Fruit fly (Drosophila melanogaster) ovary, adult (tissue): ENCODE data around the gene CG10011.

Experiments used
- CG17801 ChIP-seq: fragments of 200-800 bp; optimal IDR thresholded peaks from 2 replicates; lab custom pipeline; 2019; ENCODE audit warnings: missing biosample characterization, mild to moderate bottlenecking, missing genetic modification characterization, moderate library complexity; ENCODE audit not compliant: partially characterized antibody

The CG10011 gene

DNA sequence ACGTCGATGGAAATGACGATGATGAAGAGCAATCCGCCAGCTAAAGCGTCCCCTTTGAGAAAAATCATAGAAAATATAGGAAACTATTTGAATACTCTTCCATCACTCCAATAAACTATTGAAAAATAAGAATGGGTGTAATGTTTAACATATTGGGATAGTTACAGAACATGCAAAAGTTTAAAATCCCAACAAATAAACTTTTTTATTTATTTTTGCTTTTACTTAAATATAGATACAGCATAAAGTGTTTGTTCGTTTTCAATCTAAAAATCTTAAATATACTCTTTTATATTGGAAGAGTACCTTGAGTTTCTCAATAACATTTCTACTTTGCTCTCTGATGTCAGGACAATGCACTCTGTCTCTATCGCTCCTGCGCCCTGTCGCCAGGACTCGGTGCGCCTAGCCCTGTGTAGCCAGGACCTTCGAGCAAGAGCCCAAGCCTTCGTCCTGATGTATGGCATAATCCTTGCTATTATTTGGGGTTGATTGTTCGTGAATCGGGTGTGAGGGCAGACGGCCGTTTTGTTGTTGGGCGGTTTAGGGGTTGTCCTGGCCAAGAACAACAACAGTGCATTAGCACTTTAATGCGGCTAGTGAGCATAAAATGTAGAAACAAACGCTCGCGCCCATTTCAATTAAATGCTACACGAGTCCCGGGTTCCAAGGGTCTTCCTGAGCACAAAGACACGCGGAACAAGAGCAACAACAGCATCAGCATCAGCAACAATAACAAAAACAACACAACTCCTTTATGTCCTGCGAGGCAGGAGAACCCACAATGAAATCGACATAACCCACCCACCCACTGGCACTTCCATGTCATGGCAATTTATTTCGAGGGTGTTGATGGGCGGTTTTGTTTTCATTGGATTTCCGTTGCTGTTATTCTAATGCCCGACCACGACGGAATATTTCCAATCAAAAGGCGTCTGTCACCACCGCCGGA lies 61.9 kb downstream of the CG10011 start:
- TF ChIP-seq CG17801 (GFP tag; lab: Kevin White, UChicago), result no peak

- TF ChIP-seq CG17801 (GFP tag; lab: Kevin White, UChicago), result no peak
These were observed 64.1 kb downstream of the CG10011 start for dm6 chr3R:28570805-28571204.

DNA sequence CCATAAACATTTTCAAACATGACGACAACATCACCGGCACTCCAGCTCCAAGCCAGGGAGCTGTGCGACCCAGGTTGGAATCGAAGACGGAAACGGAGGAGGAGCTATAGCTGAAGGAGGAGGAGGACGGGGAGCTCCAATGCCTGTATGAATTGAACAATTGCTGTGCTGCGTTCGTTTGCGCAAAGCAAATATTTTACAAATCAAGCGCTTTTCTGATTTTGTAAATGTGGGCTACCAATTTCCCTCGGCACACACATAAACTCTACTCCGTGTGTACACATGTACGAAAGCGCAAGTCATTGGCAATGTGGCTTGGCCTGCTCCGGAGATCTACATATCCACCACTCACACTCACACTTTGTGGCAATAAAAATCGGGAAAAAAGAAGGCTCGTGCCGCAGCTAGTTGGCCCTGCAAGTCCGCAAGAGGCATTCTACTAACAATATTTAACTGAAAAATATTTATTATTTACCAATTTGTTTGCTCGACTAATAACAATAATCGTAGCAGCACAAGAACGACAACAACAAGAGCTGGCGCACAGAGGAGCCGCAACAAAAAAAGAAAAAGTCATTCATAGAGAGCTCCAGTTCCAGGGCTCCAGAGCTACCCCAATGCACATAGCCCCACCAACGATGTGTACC lies 65.2 kb downstream of the CG10011 start:
- no peak for TF ChIP-seq CG17801 (GFP tag; lab: Kevin White, UChicago)

dm6 chr3R:28568095-28568750 lies 66.7 kb downstream of the CG10011 start:
- no peak for TF ChIP-seq CG17801 (GFP tag; lab: Kevin White, UChicago)

dm6 chr3R:28563531-28563930 lies 71.4 kb downstream of the CG10011 start:
- TF ChIP-seq CG17801 (GFP tag; lab: Kevin White, UChicago), result no peak

- no peak for TF ChIP-seq CG17801 (GFP tag; lab: Kevin White, UChicago)
These were observed 72.2 kb downstream of the CG10011 start for dm6 chr3R:28562654-28563198.

dm6 chr3R:28561320-28561831 lies 73.5 kb downstream of the CG10011 start:
- no peak for TF ChIP-seq CG17801 (GFP tag; lab: Kevin White, UChicago)

- no peak for TF ChIP-seq CG17801 (GFP tag; lab: Kevin White, UChicago)
These were observed 76.1 kb downstream of the CG10011 start for dm6 chr3R:28558801-28559200.
